Worm (Caenorhabditis elegans) whole organism, late embryonic: ENCODE results near the gene aptf-4.

Experiments
- C08G9.2 ChIP-seq: sonication (generic microtip); optimal IDR thresholded peaks from 2 replicates; lab custom pipeline; 2016; ENCODE audit warnings: mild to moderate bottlenecking, missing genetic modification characterization, moderate library complexity, missing compliant biosample characterization
- F13H6.1 ChIP-seq: sonication (generic microtip); optimal IDR thresholded peaks from 2 replicates; lab custom pipeline; 2016; ENCODE audit warnings: missing genetic modification characterization, missing compliant biosample characterization
- K02D7.2 ChIP-seq: sonication (generic microtip); optimal IDR thresholded peaks from 2 replicates; lab custom pipeline; 2017; ENCODE audit warnings: mild to moderate bottlenecking, missing genetic modification characterization, missing compliant biosample characterization
- K09A11.1 ChIP-seq: sonication (generic microtip); optimal IDR thresholded peaks from 2 replicates; lab custom pipeline; 2017; ENCODE audit warnings: antibody characterized with exemption, mild to moderate bottlenecking, missing genetic modification characterization, missing compliant biosample characterization; ENCODE audit not compliant: insufficient read depth
- ahr-1 ChIP-seq: sonication (generic microtip); optimal IDR thresholded peaks from 2 replicates; lab custom pipeline; 2016; ENCODE audit warnings: missing genetic modification characterization, missing compliant biosample characterization
- ama-1 ChIP-seq: fragments of 150-350 bp; optimal IDR thresholded peaks from 2 replicates; lab custom pipeline; 2014
- ceh-14 ChIP-seq: sonication (generic microtip); optimal IDR thresholded peaks from 2 replicates; lab custom pipeline; 2016; ENCODE audit warnings: missing genotype, missing genetic modification characterization, missing compliant biosample characterization
- ceh-18 ChIP-seq: sonication (generic microtip); optimal IDR thresholded peaks from 2 replicates; lab custom pipeline; 2016; ENCODE audit warnings: missing genetic modification characterization, missing compliant biosample characterization
- ceh-19 ChIP-seq: fragments of 200-800 bp; sonication (Bioruptor generic); optimal IDR thresholded peaks from 2 replicates; lab custom pipeline; 2018; ENCODE audit warnings: mild to moderate bottlenecking, missing genetic modification characterization, missing compliant biosample characterization
- ceh-2 ChIP-seq: sonication (generic microtip); optimal IDR thresholded peaks from 2 replicates; lab custom pipeline; 2016; ENCODE audit warnings: missing genotype, missing genetic modification characterization, missing compliant biosample characterization
- ceh-22 ChIP-seq: sonication (generic microtip); optimal IDR thresholded peaks from 2 replicates; lab custom pipeline; 2017; ENCODE audit warnings: missing biosample characterization, missing genetic modification characterization
- ceh-24 ChIP-seq: sonication (generic microtip); optimal IDR thresholded peaks from 2 replicates; lab custom pipeline; 2016; ENCODE audit warnings: mild to moderate bottlenecking, missing genetic modification characterization, missing compliant biosample characterization
- ceh-30 ChIP-seq: fragments of 150-350 bp; optimal IDR thresholded peaks from 2 replicates; lab custom pipeline; 2014; ENCODE audit warnings: missing biosample characterization, missing genetic modification characterization
- ceh-31 ChIP-seq: sonication (generic microtip); optimal IDR thresholded peaks from 2 replicates; lab custom pipeline; 2016; ENCODE audit warnings: missing genetic modification characterization, missing compliant biosample characterization
- ceh-34 ChIP-seq: sonication (generic microtip); optimal IDR thresholded peaks from 2 replicates; lab custom pipeline; 2016; ENCODE audit warnings: mild to moderate bottlenecking, missing genetic modification characterization, missing compliant biosample characterization
- ceh-45 ChIP-seq: fragments of 200-800 bp; sonication (Bioruptor generic); IDR thresholded peaks from 2 replicates; pipeline ENCODE4 v1.3.6; 2022; ENCODE audit warnings: missing genetic modification reagents, missing genetic modification characterization, missing compliant biosample characterization
- elt-2 ChIP-seq: sonication (generic microtip); optimal IDR thresholded peaks from 2 replicates; lab custom pipeline; 2016; ENCODE audit warnings: missing genetic modification reagents, missing genetic modification characterization, missing compliant biosample characterization
- elt-4 ChIP-seq: sonication (generic microtip); optimal IDR thresholded peaks from 2 replicates; lab custom pipeline; 2016; ENCODE audit warnings: missing genetic modification characterization, missing compliant biosample characterization
- eyg-1 ChIP-seq: sonication (generic microtip); optimal IDR thresholded peaks from 2 replicates; lab custom pipeline; 2016; ENCODE audit warnings: missing genotype, missing genetic modification characterization, missing compliant biosample characterization
- fax-1 ChIP-seq: sonication (generic microtip); optimal IDR thresholded peaks from 2 replicates; lab custom pipeline; 2016; ENCODE audit warnings: missing genotype, missing genetic modification characterization, missing compliant biosample characterization
- fkh-10 ChIP-seq: fragments of 150-350 bp; optimal IDR thresholded peaks from 2 replicates; lab custom pipeline; 2014; ENCODE audit warnings: missing biosample characterization, missing genetic modification reagents, missing genetic modification characterization
- hlh-15 ChIP-seq: sonication (generic microtip); optimal IDR thresholded peaks from 2 replicates; lab custom pipeline; 2016; ENCODE audit warnings: missing genetic modification characterization, missing compliant biosample characterization
- hlh-30 ChIP-seq: sonication (generic microtip); optimal IDR thresholded peaks from 2 replicates; lab custom pipeline; 2017; ENCODE audit warnings: antibody characterized with exemption, missing genetic modification characterization, missing compliant biosample characterization; ENCODE audit not compliant: insufficient read depth
- hlh-6 ChIP-seq: sonication (generic microtip); optimal IDR thresholded peaks from 2 replicates; lab custom pipeline; 2016; ENCODE audit warnings: missing genotype, missing genetic modification characterization, missing compliant biosample characterization
- hlh-8 ChIP-seq: sonication (generic microtip); optimal IDR thresholded peaks from 2 replicates; lab custom pipeline; 2016; ENCODE audit warnings: missing genotype, missing genetic modification characterization, missing compliant biosample characterization
- lim-6 ChIP-seq: sonication (generic microtip); optimal IDR thresholded peaks from 2 replicates; lab custom pipeline; 2016; ENCODE audit warnings: missing genetic modification characterization, missing compliant biosample characterization
- nfya-1 ChIP-seq: sonication (generic microtip); optimal IDR thresholded peaks from 2 replicates; lab custom pipeline; 2017; ENCODE audit warnings: missing genetic modification characterization, mild to moderate bottlenecking, missing compliant biosample characterization, antibody characterized with exemption, moderate library complexity
- nhr-11 ChIP-seq: fragments of 150-350 bp; optimal IDR thresholded peaks from 2 replicates; lab custom pipeline; 2014; ENCODE audit warnings: missing biosample characterization, missing genetic modification characterization
- nhr-232 ChIP-seq: sonication (generic microtip); optimal IDR thresholded peaks from 2 replicates; lab custom pipeline; 2016; ENCODE audit warnings: missing genetic modification characterization, missing compliant biosample characterization
- odd-2 ChIP-seq: sonication (generic microtip); optimal IDR thresholded peaks from 2 replicates; lab custom pipeline; 2017; ENCODE audit warnings: antibody characterized with exemption, mild to moderate bottlenecking, missing genetic modification characterization, missing compliant biosample characterization
- pag-3 ChIP-seq: sonication (generic microtip); optimal IDR thresholded peaks from 2 replicates; lab custom pipeline; 2016; ENCODE audit warnings: missing compliant biosample characterization, missing genetic modification characterization, borderline replicate concordance
- pax-1 ChIP-seq: fragments of 150-350 bp; optimal IDR thresholded peaks from 2 replicates; lab custom pipeline; 2014; ENCODE audit warnings: missing biosample characterization, missing genetic modification characterization
- ref-2 ChIP-seq: sonication (generic microtip); optimal IDR thresholded peaks from 2 replicates; lab custom pipeline; 2016; ENCODE audit warnings: missing genetic modification characterization, missing compliant biosample characterization
- rnt-1 ChIP-seq: sonication (generic microtip); optimal IDR thresholded peaks from 2 replicates; lab custom pipeline; 2016; ENCODE audit warnings: missing genetic modification characterization, missing compliant biosample characterization
- sox-2 ChIP-seq: fragments of 200-800 bp; sonication (Bioruptor generic); IDR thresholded peaks from 2 replicates; pipeline ENCODE4 v1.3.6; 2022; ENCODE audit warnings: missing genetic modification reagents, missing genetic modification characterization, missing compliant biosample characterization
- tbx-7 ChIP-seq: sonication (generic microtip); optimal IDR thresholded peaks from 2 replicates; lab custom pipeline; 2016; ENCODE audit warnings: missing genotype, missing genetic modification characterization, missing compliant biosample characterization
- unc-3 ChIP-seq, 2 experiments: fragments of 200-800 bp in 1 of 2; sonication (Bioruptor generic) in 1 of 2; sonication (generic microtip) in 1 of 2; conservative IDR thresholded peaks in 1 of 2; optimal IDR thresholded peaks in 1 of 2; 2 replicates each; pipeline versions ENCODE4 v1.3.6 to Lab custom; 2016 to 2022; ENCODE audit warnings: missing compliant biosample characterization in 2 of 2, missing genetic modification characterization in 2 of 2, missing genetic modification reagents in 1 of 2
- unc-42 ChIP-seq: sonication (generic microtip); optimal IDR thresholded peaks from 2 replicates; lab custom pipeline; 2016; ENCODE audit warnings: missing genotype, missing genetic modification characterization, missing compliant biosample characterization
- unc-55 ChIP-seq: sonication (generic microtip); optimal IDR thresholded peaks from 2 replicates; lab custom pipeline; 2017; ENCODE audit warnings: missing biosample characterization, missing genetic modification reagents, missing genetic modification characterization
- unc-86 ChIP-seq: sonication (generic microtip); optimal IDR thresholded peaks from 2 replicates; lab custom pipeline; 2016; ENCODE audit warnings: missing genetic modification characterization, missing compliant biosample characterization

aptf-4 gene

ce11 chrII:8561227-8561626, 29.6 kb upstream of the aptf-4 start, which contains the start of gene iff-2 (continued):
- no peak for TF ChIP-seq lim-6
- TF ChIP-seq hlh-8 (tag; lab: Kevin White, UChicago): peak; percentile 50
- peak; percentile 99 for TF ChIP-seq ceh-18 (tag; lab: Kevin White, UChicago)
- TF ChIP-seq odd-2 (tag; lab: Kevin White, UChicago): peak; percentile 41
- peak; percentile 97 for TF ChIP-seq nfya-1 (tag; lab: Kevin White, UChicago)
- peak; percentile 86 for TF ChIP-seq unc-55 (GFP tag; lab: Kevin White, UChicago)
- TF ChIP-seq pag-3 (tag; lab: Kevin White, UChicago): no peak
- peak; percentile 96 for TF ChIP-seq ceh-34 (tag; lab: Kevin White, UChicago)
- peak; percentile 76 for TF ChIP-seq ceh-2 (tag; lab: Kevin White, UChicago)
- TF ChIP-seq K02D7.2 (tag; lab: Kevin White, UChicago): peak; percentile 14
- peak; percentile 59 for TF ChIP-seq fkh-10
- TF ChIP-seq ceh-14 (tag; lab: Kevin White, UChicago): peak; percentile 83
- peak; percentile 39 for TF ChIP-seq ceh-30 (tag; lab: Kevin White, UChicago)
- TF ChIP-seq eyg-1 (tag; lab: Kevin White, UChicago): no peak
- peak; percentile 66 for TF ChIP-seq F13H6.1 (tag; lab: Kevin White, UChicago)
- peak; percentile 62; the same call in 1 of the 2 replicates for TF ChIP-seq ceh-45 (GFP tag; lab: Robert Waterston, UW)
- TF ChIP-seq unc-3 (GFP tag; conservative IDR thresholded peaks at IDR 0.05; lab: Robert Waterston, UW): peak; percentile 43; the same call in 1 of the 2 replicates
- peak; percentile 48 for TF ChIP-seq unc-3 (tag; optimal IDR thresholded peaks at IDR 0.05; lab: Kevin White, UChicago)
- TF ChIP-seq unc-86 (tag; lab: Kevin White, UChicago): peak; percentile 76
- peak; percentile 100 for TF ChIP-seq hlh-30 (tag; lab: Kevin White, UChicago)
- peak; percentile 28 for TF ChIP-seq hlh-6
- TF ChIP-seq ceh-24 (tag; lab: Kevin White, UChicago): no peak
- TF ChIP-seq nhr-11: peak; percentile 62
- TF ChIP-seq rnt-1: peak; percentile 95
- peak; percentile 95 for TF ChIP-seq ceh-31 (tag; lab: Kevin White, UChicago)
- TF ChIP-seq ahr-1: no peak
- peak; percentile 51 for TF ChIP-seq ama-1 (lab: Kevin White, UChicago)
- TF ChIP-seq nhr-232 (tag; lab: Kevin White, UChicago): no peak
- peak; percentile 48 for TF ChIP-seq tbx-7 (tag; lab: Kevin White, UChicago)
- TF ChIP-seq C08G9.2: peak; percentile 65
- TF ChIP-seq ceh-19: peak; percentile 62
- peak; percentile 39; the same call in 1 of the 2 replicates for TF ChIP-seq sox-2 (GFP tag; lab: Robert Waterston, UW)

- TF ChIP-seq ceh-34 (tag; lab: Kevin White, UChicago): no peak
- no peak for TF ChIP-seq ceh-22 (tag; lab: Kevin White, UChicago)
- no peak for TF ChIP-seq unc-42 (tag; lab: Kevin White, UChicago)
- TF ChIP-seq hlh-15 (tag; lab: Kevin White, UChicago): no peak
- no peak for TF ChIP-seq pax-1 (tag; lab: Kevin White, UChicago)
- TF ChIP-seq fax-1: no peak
- TF ChIP-seq elt-4 (tag; lab: Kevin White, UChicago): no peak
- no peak for TF ChIP-seq C08G9.2
- no peak for TF ChIP-seq K09A11.1 (tag; lab: Kevin White, UChicago)
- TF ChIP-seq, all 69 proteins: peak for 0
Observed at ce11 chrII:8562002-8562401, 28.8 kb upstream of the aptf-4 start, which contains the start of gene F54C9.14. Gene F54C9.14 (plus strand): TSS chrII:8562302.

DNA sequence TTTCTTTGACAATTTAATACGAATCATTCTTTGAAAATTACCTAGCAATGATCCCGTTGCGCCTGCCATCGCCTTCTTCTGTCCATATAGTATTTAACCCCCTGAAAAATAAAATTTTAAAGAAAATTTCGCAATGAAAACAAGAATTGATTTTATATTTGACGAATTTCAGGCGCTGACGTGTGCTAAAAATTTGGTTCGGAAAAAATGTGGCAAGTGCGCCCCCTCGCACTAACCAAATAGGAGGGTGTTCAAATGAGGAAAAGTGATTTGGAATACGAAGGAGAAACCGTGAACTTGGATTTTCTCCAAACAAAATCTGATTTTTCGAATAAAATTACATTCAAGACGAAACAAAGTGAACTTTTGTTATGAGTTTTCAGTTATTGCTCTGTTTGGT, 24.7 kb upstream of the aptf-4 start, which contains the start of gene stc-1:
Gene stc-1, minus strand, starts transcription at position 101 of the 400 bp plus-strand sequence.
- no peak for TF ChIP-seq ref-2 (tag; lab: Kevin White, UChicago)
- peak; percentile 3 for TF ChIP-seq elt-2 (tag; lab: Kevin White, UChicago)
